Worm (Caenorhabditis elegans) whole organism, young adult: ENCODE results near the gene srx-125.

ENCODE experiments used
- C06A6.2 ChIP-seq: fragments of 200-800 bp; sonication (Bioruptor generic); conservative IDR thresholded peaks from 2 replicates; pipeline ENCODE4 v1.3.6; 2022; ENCODE audit warnings: missing genetic modification characterization, missing compliant biosample characterization
- F10E7.11 ChIP-seq: sonication (generic microtip); optimal IDR thresholded peaks from 2 replicates; lab custom pipeline; 2017; ENCODE audit warnings: mild to moderate bottlenecking, missing genetic modification characterization, moderate library complexity, missing compliant biosample characterization
- F22D6.2 ChIP-seq: sonication (generic microtip); optimal IDR thresholded peaks from 2 replicates; lab custom pipeline; 2016; ENCODE audit warnings: mild to moderate bottlenecking, missing genetic modification characterization, missing compliant biosample characterization
- F49E8.2 ChIP-seq: sonication (generic microtip); optimal IDR thresholded peaks from 3 replicates; lab custom pipeline; 2017; ENCODE audit warnings: missing genetic modification characterization, mild to moderate bottlenecking, missing compliant biosample characterization, antibody characterized with exemption, moderate library complexity; ENCODE audit not compliant: insufficient read depth
- F57C9.4 ChIP-seq: sonication (generic microtip); optimal IDR thresholded peaks from 2 replicates; lab custom pipeline; 2017; ENCODE audit warnings: mild to moderate bottlenecking, missing genetic modification characterization, missing compliant biosample characterization
- K11D2.4 ChIP-seq: fragments of 200-800 bp; sonication (Bioruptor generic); IDR thresholded peaks from 2 replicates; pipeline ENCODE4 v1.3.6; 2022; ENCODE audit warnings: missing genetic modification reagents, missing genetic modification characterization, missing compliant biosample characterization
- K12H6.12 ChIP-seq: fragments of 200-800 bp; sonication (Bioruptor generic); optimal IDR thresholded peaks from 2 replicates; lab custom pipeline; 2018; ENCODE audit warnings: mild to moderate bottlenecking, missing genetic modification characterization, missing compliant biosample characterization
- Y95B8A.8 ChIP-seq: fragments of 200-800 bp; sonication (Bioruptor generic); IDR thresholded peaks from 2 replicates; pipeline ENCODE4 v1.3.6; 2022; ENCODE audit warnings: missing genetic modification reagents, missing genetic modification characterization, missing compliant biosample characterization
- aptf-2 ChIP-seq: fragments of 200-800 bp; sonication (Bioruptor generic); conservative IDR thresholded peaks from 2 replicates; pipeline ENCODE4 v1.3.6; 2022; ENCODE audit warnings: missing genetic modification reagents, missing genetic modification characterization, missing compliant biosample characterization
- cebp-1 ChIP-seq, 2 experiments: fragments of 200-800 bp in 1 of 2; sonication (Bioruptor generic) in 1 of 2; sonication (generic microtip) in 1 of 2; IDR thresholded peaks in 1 of 2; optimal IDR thresholded peaks in 1 of 2; 2 replicates each; pipeline versions ENCODE4 v1.3.6 to Lab custom; 2017 to 2022; ENCODE audit warnings: missing compliant biosample characterization in 2 of 2, missing genetic modification characterization in 2 of 2, mild to moderate bottlenecking in 1 of 2, missing genetic modification reagents in 1 of 2, moderate library complexity in 1 of 2
- cebp-2 ChIP-seq: fragments of 200-800 bp; sonication (Bioruptor generic); IDR thresholded peaks from 2 replicates; pipeline ENCODE4 v1.3.6; 2022; ENCODE audit warnings: missing genetic modification characterization, missing compliant biosample characterization
- chd-7 ChIP-seq: sonication (generic microtip); optimal IDR thresholded peaks from 2 replicates; lab custom pipeline; 2016; ENCODE audit warnings: mild to moderate bottlenecking, missing genetic modification characterization, moderate library complexity, missing compliant biosample characterization
- dox-1 ChIP-seq: fragments of 200-800 bp; sonication (Bioruptor generic); IDR thresholded peaks from 2 replicates; pipeline ENCODE4 v1.3.6; 2022; ENCODE audit warnings: missing genetic modification reagents, missing genetic modification characterization, missing compliant biosample characterization
- efl-1 ChIP-seq: fragments of 150-350 bp; optimal IDR thresholded peaks from 2 replicates; lab custom pipeline; 2014; ENCODE audit warnings: missing biosample characterization, missing genetic modification reagents, missing genetic modification characterization
- egrh-3 ChIP-seq: fragments of 200-800 bp; sonication (Bioruptor generic); IDR thresholded peaks from 2 replicates; pipeline ENCODE4 v1.3.6; 2022; ENCODE audit warnings: missing genetic modification reagents, missing genetic modification characterization, missing compliant biosample characterization
- hlh-12 ChIP-seq: sonication (generic microtip); optimal IDR thresholded peaks from 2 replicates; lab custom pipeline; 2016; ENCODE audit warnings: missing genetic modification characterization, missing compliant biosample characterization
- hmg-1.2 ChIP-seq: fragments of 200-800 bp; sonication (Bioruptor generic); IDR thresholded peaks from 2 replicates; pipeline ENCODE4 v1.3.6; 2022; ENCODE audit warnings: missing genetic modification reagents, missing genetic modification characterization, missing compliant biosample characterization
- hmg-20 ChIP-seq: fragments of 200-800 bp; sonication (Bioruptor generic); IDR thresholded peaks from 2 replicates; pipeline ENCODE4 v1.3.6; 2022; ENCODE audit warnings: missing genetic modification reagents, missing genetic modification characterization, missing compliant biosample characterization
- lir-1 ChIP-seq: fragments of 200-800 bp; sonication (Bioruptor generic); conservative IDR thresholded peaks from 2 replicates; pipeline ENCODE4 v1.3.6; 2022; ENCODE audit warnings: missing genetic modification reagents, missing genetic modification characterization, missing compliant biosample characterization
- lsl-1 ChIP-seq: fragments of 200-800 bp; sonication (Bioruptor generic); optimal IDR thresholded peaks from 2 replicates; lab custom pipeline; 2018; ENCODE audit warnings: mild to moderate bottlenecking, missing genetic modification characterization, moderate library complexity, missing compliant biosample characterization
- lsy-27 ChIP-seq: sonication (generic microtip); optimal IDR thresholded peaks from 2 replicates; lab custom pipeline; 2017; ENCODE audit warnings: missing genetic modification characterization, mild to moderate bottlenecking, missing compliant biosample characterization, antibody characterized with exemption, missing genotype, borderline replicate concordance; ENCODE audit not compliant: insufficient read depth
- madf-6 ChIP-seq: fragments of 200-800 bp; sonication (Bioruptor generic); IDR thresholded peaks from 2 replicates; pipeline ENCODE4 v1.3.6; 2022; ENCODE audit warnings: missing genetic modification reagents, missing genetic modification characterization, missing compliant biosample characterization
- mcd-1 ChIP-seq: fragments of 200-800 bp; sonication (Bioruptor generic); IDR thresholded peaks from 2 replicates; pipeline ENCODE4 v1.3.6; 2022; ENCODE audit warnings: missing genetic modification reagents, missing genetic modification characterization, missing compliant biosample characterization
- nfya-2 ChIP-seq: fragments of 200-800 bp; sonication (Bioruptor generic); IDR thresholded peaks from 2 replicates; pipeline ENCODE4 v1.3.6; 2022; ENCODE audit warnings: missing genetic modification reagents, missing genetic modification characterization, missing compliant biosample characterization
- nfyb-1 ChIP-seq: fragments of 200-800 bp; sonication (Bioruptor generic); IDR thresholded peaks from 2 replicates; pipeline ENCODE4 v1.3.6; 2022; ENCODE audit warnings: missing genetic modification reagents, missing genetic modification characterization, missing compliant biosample characterization
- pbrm-1 ChIP-seq: fragments of 200-800 bp; sonication (Bioruptor generic); IDR thresholded peaks from 2 replicates; pipeline ENCODE4 v1.3.6; 2022; ENCODE audit warnings: missing genetic modification reagents, missing genetic modification characterization, missing compliant biosample characterization
- snpc-1.3 ChIP-seq: sonication (generic microtip); optimal IDR thresholded peaks from 2 replicates; lab custom pipeline; 2017; ENCODE audit warnings: missing genetic modification characterization, mild to moderate bottlenecking, missing compliant biosample characterization, antibody characterized with exemption, moderate library complexity, missing genotype, missing genetic modification reagents; ENCODE audit not compliant: insufficient read depth
- somi-1 ChIP-seq: fragments of 200-800 bp; sonication (Bioruptor generic); optimal IDR thresholded peaks from 2 replicates; lab custom pipeline; 2018; ENCODE audit warnings: mild to moderate bottlenecking, missing genetic modification characterization, missing compliant biosample characterization
- sptf-2 ChIP-seq: fragments of 200-800 bp; sonication (Bioruptor generic); optimal IDR thresholded peaks from 2 replicates; lab custom pipeline; 2018; ENCODE audit warnings: mild to moderate bottlenecking, missing genetic modification characterization, missing compliant biosample characterization
- tbp1 ChIP-seq: fragments of 200-800 bp; sonication (Bioruptor generic); optimal IDR thresholded peaks from 2 replicates; lab custom pipeline; 2018; ENCODE audit warnings: mild to moderate bottlenecking, missing genetic modification characterization, missing compliant biosample characterization
- tlf-1 ChIP-seq: fragments of 200-800 bp; sonication (Bioruptor generic); optimal IDR thresholded peaks from 2 replicates; lab custom pipeline; 2018; ENCODE audit warnings: mild to moderate bottlenecking, missing genetic modification characterization, missing compliant biosample characterization
- zfh-2 ChIP-seq: fragments of 200-800 bp; sonication (Bioruptor generic); conservative IDR thresholded peaks from 2 replicates; pipeline ENCODE4 v1.3.6; 2022; ENCODE audit warnings: missing genetic modification reagents, missing genetic modification characterization, missing compliant biosample characterization
- ztf-25 ChIP-seq: fragments of 200-800 bp; sonication (Bioruptor generic); IDR thresholded peaks from 2 replicates; pipeline ENCODE4 v1.3.6; 2022; ENCODE audit warnings: missing genetic modification reagents, missing genetic modification characterization, missing compliant biosample characterization
- ztf-26 ChIP-seq: sonication (generic microtip); optimal IDR thresholded peaks from 2 replicates; lab custom pipeline; 2017; ENCODE audit warnings: missing genetic modification characterization, missing compliant biosample characterization

srx-125 gene

ce11 chrV:13389454-13389853 is 22.3 kb downstream of the srx-125 start:
- TF ChIP-seq hmg-1.2 (GFP tag; lab: Robert Waterston, UW) (no peak), F10E7.11 (tag; lab: Kevin White, UChicago) (no peak), aptf-2 (GFP tag; lab: Robert Waterston, UW) (no peak), nfya-2 (GFP tag; lab: Robert Waterston, UW) (no peak), zfh-2 (no peak), efl-1 (GFP tag; lab: Kevin White, UChicago) (no peak), egrh-3 (GFP tag; lab: Robert Waterston, UW) (no peak), lir-1 (GFP tag; lab: Robert Waterston, UW) (no peak)

- TF ChIP-seq F22D6.2 (tag; lab: Kevin White, UChicago) (no peak), F49E8.2 (tag; lab: Kevin White, UChicago) (no peak), cebp-1 (GFP tag; IDR thresholded peaks at IDR 0.05; lab: Robert Waterston, UW) (no peak), cebp-1 (tag; optimal IDR thresholded peaks at IDR 0.05; lab: Kevin White, UChicago) (no peak), egrh-3 (GFP tag; lab: Robert Waterston, UW) (no peak), Y95B8A.8 (GFP tag; lab: Robert Waterston, UW) (no peak), C06A6.2 (no peak), lsl-1 (GFP tag; lab: Kevin White, UChicago) (no peak), cebp-2 (GFP tag; lab: Robert Waterston, UW) (no peak), snpc-1.3 (tag; lab: Kevin White, UChicago) (no peak), dox-1 (no peak), tbp1 (GFP tag; lab: Kevin White, UChicago) (no peak), tlf-1 (no peak), aptf-2 (GFP tag; lab: Robert Waterston, UW) (no peak), mcd-1 (GFP tag; lab: Robert Waterston, UW) (no peak), nfyb-1 (GFP tag; lab: Robert Waterston, UW) (no peak), hlh-12 (tag; lab: Kevin White, UChicago) (no peak)
Measured at ce11 chrV:13390936-13391335, 23.8 kb downstream of the srx-125 start.

ce11 chrV:13391378-13392258 is 24.5 kb downstream of the srx-125 start, which contains the start of gene somi-1:
Gene somi-1 (minus strand): TSS chrV:13391395.
- TF ChIP-seq F57C9.4 (tag; lab: Kevin White, UChicago) = no peak
- 0 out of 2 replicates have a peak, but pooled peaks have one; percentile 43 for TF ChIP-seq ztf-25
- TF ChIP-seq somi-1 (GFP tag; lab: Kevin White, UChicago) = peak; percentile 64
- TF ChIP-seq lsy-27 (tag; lab: Kevin White, UChicago) = no peak
- TF ChIP-seq pbrm-1 (GFP tag; lab: Robert Waterston, UW) = no peak
- no peak for TF ChIP-seq efl-1 (GFP tag; lab: Kevin White, UChicago)

- peak; percentile 16; the same call in 1 of the 2 replicates for TF ChIP-seq egrh-3 (GFP tag; lab: Robert Waterston, UW)
- TF ChIP-seq hmg-20 (GFP tag; lab: Robert Waterston, UW) = no peak
- 0 out of 2 replicates have a peak, but pooled peaks have one; percentile 27 for TF ChIP-seq nfyb-1 (GFP tag; lab: Robert Waterston, UW)
- TF ChIP-seq chd-7 (tag; lab: Kevin White, UChicago) = peak; percentile 3
- TF ChIP-seq dox-1 = peak; percentile 55
- 0 out of 2 replicates have a peak, but pooled peaks have one; percentile 13 for TF ChIP-seq K11D2.4 (GFP tag; lab: Robert Waterston, UW)
- peak; percentile 91 for TF ChIP-seq zfh-2
- no peak for TF ChIP-seq madf-6 (GFP tag; lab: Robert Waterston, UW)
- peak; percentile 26 for TF ChIP-seq K12H6.12
- TF ChIP-seq sptf-2 (GFP tag; lab: Kevin White, UChicago) = no peak
- TF ChIP-seq somi-1 (GFP tag; lab: Kevin White, UChicago) = peak; percentile 53
- peak; percentile 8 for TF ChIP-seq ztf-26 (tag; lab: Kevin White, UChicago)
- TF ChIP-seq, all 124 proteins: peak for 9
Measured at ce11 chrV:13393333-13393803, 26.2 kb downstream of the srx-125 start.
